Fruit fly (Drosophila melanogaster): Measurements from ENCODE around the gene CG4842.

The CG4842 gene

dm6 chr3L:16369526-16369925, 1.3 kb downstream of the CG4842 start, which contains the start of gene CG18814:
Gene CG18814, plus strand, starts transcription at chr3L:16369826.
- no peak for TF ChIP-seq CTCF (optimal IDR thresholded peaks at IDR 0.05)
- TF ChIP-seq CG8478 (optimal IDR thresholded peaks at IDR 0.05) = no peak

DNA sequence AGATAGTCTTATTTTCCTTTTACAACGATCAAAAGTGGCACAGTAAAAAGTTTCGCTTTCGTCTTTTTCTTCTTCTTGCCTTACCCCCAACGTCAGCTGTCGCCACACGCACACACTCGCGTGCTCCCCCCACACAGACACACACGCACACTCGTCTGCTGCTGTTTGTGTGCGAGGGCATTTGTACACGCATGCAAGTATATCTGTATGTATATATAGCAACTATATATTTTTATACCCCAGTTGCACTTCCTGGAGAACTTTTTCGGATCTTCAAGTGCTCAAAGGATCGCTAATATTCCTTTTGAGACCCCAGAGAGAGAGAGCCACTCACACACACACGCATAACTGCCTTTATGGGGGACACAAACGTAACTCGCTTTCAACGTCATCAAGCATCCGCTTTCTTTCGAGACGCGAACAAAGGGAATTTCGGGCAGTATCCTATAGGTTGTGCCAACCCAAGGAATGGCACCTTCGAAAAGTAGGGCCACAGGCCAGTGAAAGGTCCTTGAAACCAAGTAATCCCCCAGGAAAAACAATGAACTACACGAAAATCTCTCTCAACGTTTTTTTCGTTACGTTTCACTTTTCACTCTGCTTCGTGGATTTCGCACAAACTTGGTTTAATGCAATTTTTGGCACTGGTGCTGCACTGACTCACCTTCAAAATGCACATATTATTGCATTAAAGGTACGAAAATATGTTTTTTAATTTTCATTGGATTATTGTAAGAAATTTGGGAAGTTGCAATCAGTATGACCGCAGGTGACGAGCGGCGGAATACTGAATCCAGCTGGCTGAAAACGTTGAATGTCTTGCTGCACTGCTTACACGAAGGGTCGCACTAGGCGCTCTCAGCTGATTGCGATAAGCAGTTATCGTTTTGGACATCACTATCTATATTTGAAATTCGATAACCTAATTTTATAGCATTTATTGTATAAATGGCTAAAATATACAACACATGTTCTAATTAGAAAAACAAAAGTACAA, 9.9 kb downstream of the CG4842 start, which contains the start of gene roq:
Gene roq (minus strand): TSS at position 799 of the 997 bp plus-strand sequence.
- TF ChIP-seq CG8478 (optimal IDR thresholded peaks at IDR 0.05) = no peak
- peak; percentile 15 to 44 for TF ChIP-seq CTCF (optimal IDR thresholded peaks at IDR 0.05)

dm6 chr3L:16380770-16381169, 12.6 kb downstream of the CG4842 start:
- no peak for TF ChIP-seq CTCF (optimal IDR thresholded peaks at IDR 0.05)
- no peak for TF ChIP-seq CG8478 (optimal IDR thresholded peaks at IDR 0.05)

dm6 chr3L:16381184-16381797, 13.1 kb downstream of the CG4842 start, which contains the start of gene Agpat4:
Gene Agpat4, minus strand, starts transcription at chr3L:16381570.
- peak in 1 of 2 experiments; percentile 33 for TF ChIP-seq CTCF (optimal IDR thresholded peaks at IDR 0.05)
- no peak for TF ChIP-seq CG8478 (optimal IDR thresholded peaks at IDR 0.05)

dm6 chr3L:16383056-16383455, 14.9 kb downstream of the CG4842 start:
- no peak for TF ChIP-seq CTCF (optimal IDR thresholded peaks at IDR 0.05)
- no peak for TF ChIP-seq CG8478 (optimal IDR thresholded peaks at IDR 0.05)

dm6 chr3L:16384145-16384705, 16.0 kb downstream of the CG4842 start:
- TF ChIP-seq CTCF (optimal IDR thresholded peaks at IDR 0.05) (no peak), CG8478 (optimal IDR thresholded peaks at IDR 0.05) (no peak)

DNA sequence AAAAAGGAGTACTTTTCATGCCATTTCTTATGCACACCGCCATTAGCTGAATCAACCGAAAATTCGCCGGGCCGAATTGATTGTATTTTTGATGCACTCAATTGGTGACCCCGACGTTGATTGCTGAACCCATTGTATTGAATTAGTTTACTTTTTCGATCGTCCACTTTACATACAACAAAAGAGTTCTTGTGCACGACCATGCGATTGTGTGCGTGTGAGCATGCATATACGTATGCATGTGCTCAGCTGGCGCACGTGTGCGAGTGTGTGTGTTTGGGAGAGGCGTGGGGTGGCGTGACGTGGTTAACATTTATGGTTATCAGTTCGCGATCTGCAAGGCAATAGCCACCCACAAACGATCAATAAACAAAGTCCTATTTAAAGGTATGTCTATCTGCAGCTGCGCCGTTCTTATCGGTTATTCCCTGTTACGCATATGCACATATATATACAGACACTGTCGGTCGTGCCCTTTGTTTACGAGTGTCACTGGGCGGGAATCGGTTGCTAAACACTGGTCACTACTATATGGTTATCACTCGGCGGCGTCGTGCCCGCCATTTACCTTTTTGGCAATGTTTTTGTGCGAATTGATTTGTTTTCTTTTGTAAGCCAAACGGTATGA, 17.2 kb downstream of the CG4842 start:
- TF ChIP-seq CTCF (optimal IDR thresholded peaks at IDR 0.05) (no peak), CG8478 (optimal IDR thresholded peaks at IDR 0.05) (no peak)

DNA sequence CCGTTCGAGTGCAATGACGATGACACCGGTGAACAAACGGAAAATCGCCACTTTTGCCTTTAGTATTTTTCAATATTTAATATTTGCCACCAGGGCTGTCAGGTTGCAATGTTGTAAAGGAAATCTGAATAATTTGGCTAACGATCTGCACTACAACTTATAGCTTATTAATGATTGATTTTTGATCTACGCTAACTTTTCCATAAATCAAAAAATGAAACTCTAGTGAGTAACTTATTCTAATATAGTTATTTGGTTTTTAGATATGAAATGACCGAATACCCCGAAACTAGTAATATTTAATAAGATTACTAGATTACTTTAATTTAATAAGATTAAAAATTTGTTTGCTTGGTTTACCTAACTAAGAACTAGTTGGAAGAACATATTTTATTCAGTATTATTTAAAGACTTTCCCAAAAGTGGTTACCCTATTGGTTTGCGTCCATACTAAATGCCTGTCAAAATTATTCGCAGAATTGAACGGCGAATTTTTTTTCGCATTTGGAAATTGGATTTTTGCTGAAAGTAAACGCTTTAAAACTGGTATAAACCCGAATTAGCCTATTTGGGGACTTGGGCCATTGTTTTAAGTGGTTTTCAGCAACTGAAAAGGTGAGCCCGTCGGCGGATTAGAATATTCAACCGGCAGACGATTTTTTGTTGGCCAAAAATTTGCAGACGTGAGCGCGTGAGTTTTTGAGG, 17.8 kb downstream of the CG4842 start, which contains the start of the genes Agpat3 and RAF2:
Gene Agpat3 (minus strand): TSS at position 78 of the 705 bp plus-strand sequence.
Gene RAF2 (plus strand): TSS at position 448 of the 705 bp plus-strand sequence.
- TF ChIP-seq CTCF (optimal IDR thresholded peaks at IDR 0.05) (no peak), CG8478 (optimal IDR thresholded peaks at IDR 0.05) (no peak)

- no peak for TF ChIP-seq CTCF (optimal IDR thresholded peaks at IDR 0.05)
- no peak for TF ChIP-seq CG8478 (optimal IDR thresholded peaks at IDR 0.05)
Measured at dm6 chr3L:16390793-16391192, 22.6 kb downstream of the CG4842 start.

DNA sequence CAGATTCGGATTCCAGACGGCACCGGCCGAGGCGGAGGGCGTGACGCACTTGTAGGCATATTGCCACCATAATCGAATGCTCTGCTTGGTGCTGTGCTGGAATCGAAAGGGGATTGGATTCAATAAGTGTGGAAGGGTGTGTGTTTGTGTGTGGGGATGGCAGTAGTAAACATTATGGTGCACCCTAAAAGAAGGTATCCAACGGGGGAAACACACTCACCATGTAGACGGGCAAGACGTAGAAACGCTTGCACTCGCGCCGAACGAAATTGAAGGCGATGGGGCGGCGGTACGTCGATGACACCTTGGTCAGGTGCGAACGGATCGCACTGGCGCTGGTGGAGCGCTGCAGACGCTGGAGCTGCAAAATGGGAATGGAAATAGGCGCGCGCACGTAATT, 23.1 kb downstream of the CG4842 start:
- TF ChIP-seq CTCF (optimal IDR thresholded peaks at IDR 0.05) (no peak), CG8478 (optimal IDR thresholded peaks at IDR 0.05) (no peak)

DNA sequence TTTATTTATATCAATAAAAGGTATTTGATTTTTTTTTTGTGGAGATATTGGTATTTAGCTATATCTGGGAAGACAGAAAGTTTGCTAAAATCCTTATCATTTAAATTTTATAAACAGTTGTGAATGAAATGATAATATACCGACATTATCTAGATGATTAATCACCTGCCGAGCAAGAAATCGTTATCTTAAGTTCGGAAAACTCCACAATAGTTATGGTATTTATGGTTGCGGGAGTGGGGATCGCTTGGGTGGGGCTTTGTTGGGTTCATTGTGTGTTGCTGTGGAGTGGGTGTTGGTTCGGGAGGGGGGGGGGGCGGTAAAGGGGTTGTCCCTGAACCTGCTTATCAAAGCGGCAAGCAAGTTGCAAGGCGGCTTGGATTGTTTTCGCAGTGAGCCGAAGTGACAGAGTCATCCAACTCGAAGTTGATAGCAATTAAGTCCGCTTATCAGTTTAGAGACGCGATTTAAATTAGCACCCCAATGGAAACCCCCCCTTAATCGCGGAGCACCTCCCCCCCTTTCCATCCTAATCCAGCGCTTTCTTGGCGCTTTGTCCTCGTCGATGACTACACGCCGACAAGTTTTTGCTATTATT, 24.1 kb downstream of the CG4842 start:
- TF ChIP-seq CG8478 (optimal IDR thresholded peaks at IDR 0.05) (no peak), CTCF (optimal IDR thresholded peaks at IDR 0.05) (no peak)

dm6 chr3L:16392874-16393273, 24.7 kb downstream of the CG4842 start:
- TF ChIP-seq CG8478 (optimal IDR thresholded peaks at IDR 0.05) = no peak
- no peak for TF ChIP-seq CTCF (optimal IDR thresholded peaks at IDR 0.05)

DNA sequence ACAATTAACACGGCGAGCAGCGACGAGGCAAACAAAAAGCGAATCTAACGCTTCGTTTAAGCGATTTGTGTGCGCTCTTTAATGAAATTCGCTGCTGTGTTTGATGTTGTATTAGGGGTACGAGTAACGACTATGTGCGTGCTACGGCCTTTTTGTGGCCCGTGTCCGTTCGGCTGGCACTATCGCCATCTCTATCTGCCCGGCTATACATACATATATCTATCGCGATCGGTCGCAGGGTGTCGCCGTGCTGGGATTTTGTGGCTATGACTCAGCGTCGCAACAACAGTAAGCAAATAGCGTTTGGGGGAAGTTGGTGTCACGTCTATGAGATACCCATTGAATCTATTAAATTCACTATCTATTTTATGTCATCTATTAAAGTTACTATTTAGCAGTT, 25.5 kb downstream of the CG4842 start:
- TF ChIP-seq CTCF (optimal IDR thresholded peaks at IDR 0.05) (no peak), CG8478 (optimal IDR thresholded peaks at IDR 0.05) (no peak)

DNA sequence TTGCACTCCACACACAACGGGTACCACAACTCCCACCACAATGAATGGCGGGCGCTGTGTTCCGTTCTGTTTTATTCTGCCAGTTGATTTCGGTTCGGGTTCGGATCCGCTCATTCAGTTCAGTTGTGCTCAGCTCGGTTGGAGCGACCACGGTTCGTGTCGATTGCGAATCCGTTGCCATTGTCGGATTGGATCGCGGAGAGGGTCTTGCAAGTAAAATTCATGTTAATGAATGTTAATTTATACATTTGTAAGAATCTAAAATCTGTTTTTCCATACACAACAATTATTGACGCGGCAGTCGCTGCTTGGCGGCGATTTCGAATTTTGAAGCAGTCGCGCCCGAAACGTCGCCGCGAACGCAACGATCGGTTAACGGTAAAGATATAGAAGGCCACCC, 26.3 kb downstream of the CG4842 start, which contains the start of gene Gagr:
Gene Gagr (plus strand): TSS at position 81 of the 400 bp plus-strand sequence.
- TF ChIP-seq CG8478 (optimal IDR thresholded peaks at IDR 0.05) = no peak
- TF ChIP-seq CTCF (optimal IDR thresholded peaks at IDR 0.05) = no peak

Measured in S2 (cell line).